Worm (Caenorhabditis elegans) whole organism, young adult: ENCODE data around the gene ift-74.

Source experiments
- B0035.1 ChIP-seq: sonication (generic microtip); optimal IDR thresholded peaks from 2 replicates; lab custom pipeline; 2016; ENCODE audit warnings: missing genetic modification characterization, mild to moderate bottlenecking, missing compliant biosample characterization, missing genotype, missing genetic modification reagents
- B0261.1 ChIP-seq: sonication (generic microtip); optimal IDR thresholded peaks from 2 replicates; lab custom pipeline; 2016; ENCODE audit warnings: mild to moderate bottlenecking, missing genetic modification characterization, moderate library complexity, missing compliant biosample characterization
- C06A6.2 ChIP-seq: fragments of 200-800 bp; sonication (Bioruptor generic); conservative IDR thresholded peaks from 2 replicates; pipeline ENCODE4 v1.3.6; 2022; ENCODE audit warnings: missing genetic modification characterization, missing compliant biosample characterization
- F22D6.2 ChIP-seq: sonication (generic microtip); optimal IDR thresholded peaks from 2 replicates; lab custom pipeline; 2016; ENCODE audit warnings: mild to moderate bottlenecking, missing genetic modification characterization, missing compliant biosample characterization
- F33H1.4 ChIP-seq: fragments of 200-800 bp; sonication (Bioruptor generic); IDR thresholded peaks from 2 replicates; pipeline ENCODE4 v1.3.6; 2022; ENCODE audit warnings: missing genetic modification reagents, missing genetic modification characterization, missing compliant biosample characterization
- F52B5.7 ChIP-seq: sonication (generic microtip); optimal IDR thresholded peaks from 2 replicates; lab custom pipeline; 2016; ENCODE audit warnings: mild to moderate bottlenecking, missing genetic modification characterization, missing compliant biosample characterization
- F57C9.4 ChIP-seq: sonication (generic microtip); optimal IDR thresholded peaks from 2 replicates; lab custom pipeline; 2017; ENCODE audit warnings: mild to moderate bottlenecking, missing genetic modification characterization, missing compliant biosample characterization
- Y67H2A.10 ChIP-seq: fragments of 200-800 bp; sonication (Bioruptor generic); conservative IDR thresholded peaks from 2 replicates; pipeline ENCODE4 v1.3.6; 2022; ENCODE audit warnings: missing genetic modification reagents, missing genetic modification characterization, missing compliant biosample characterization
- Y79H2A.3 ChIP-seq: fragments of 200-800 bp; sonication (Bioruptor generic); conservative IDR thresholded peaks from 2 replicates; pipeline ENCODE4 v1.3.6; 2022; ENCODE audit warnings: missing genetic modification reagents, missing genetic modification characterization, missing compliant biosample characterization
- ZK185.1 ChIP-seq: sonication (generic microtip); optimal IDR thresholded peaks from 2 replicates; lab custom pipeline; 2016; ENCODE audit warnings: mild to moderate bottlenecking, missing genetic modification characterization, missing compliant biosample characterization; ENCODE audit not compliant: poor library complexity, severe bottlenecking
- akir-1 ChIP-seq: fragments of 200-800 bp; sonication (Bioruptor generic); optimal IDR thresholded peaks from 2 replicates; lab custom pipeline; 2018; ENCODE audit warnings: mild to moderate bottlenecking, missing genetic modification characterization, moderate library complexity, missing compliant biosample characterization
- ama-1 ChIP-seq, 3 experiments: fragments of 150-350 bp in 1 of 3; sonication (generic microtip) in 2 of 3; optimal IDR thresholded peaks; 2 replicates each; lab custom pipeline; 2014 to 2018; ENCODE audit warnings: missing biosample characterization in 2 of 3, missing genetic modification characterization in 2 of 3, missing genetic modification reagents in 2 of 3
- athp-1 ChIP-seq: sonication (generic microtip); optimal IDR thresholded peaks from 2 replicates; lab custom pipeline; 2017; ENCODE audit warnings: mild to moderate bottlenecking, missing genetic modification characterization, missing compliant biosample characterization
- bed-2 ChIP-seq: fragments of 200-800 bp; sonication (Bioruptor generic); IDR thresholded peaks from 2 replicates; pipeline ENCODE4 v1.3.6; 2022; ENCODE audit warnings: missing genetic modification reagents, missing genetic modification characterization, missing compliant biosample characterization
- ceh-40 ChIP-seq: fragments of 200-800 bp; sonication (Bioruptor generic); IDR thresholded peaks from 2 replicates; pipeline ENCODE4 v1.3.6; 2022; ENCODE audit warnings: missing genetic modification characterization, missing compliant biosample characterization
- ceh-79 ChIP-seq: sonication (generic microtip); optimal IDR thresholded peaks from 2 replicates; lab custom pipeline; 2017; ENCODE audit warnings: mild to moderate bottlenecking, missing genetic modification characterization, missing compliant biosample characterization
- ceh-91 ChIP-seq: fragments of 200-800 bp; sonication (Bioruptor generic); IDR thresholded peaks from 2 replicates; pipeline ENCODE4 v1.3.6; 2022; ENCODE audit warnings: missing genetic modification reagents, missing genetic modification characterization, missing compliant biosample characterization
- chd-7 ChIP-seq: sonication (generic microtip); optimal IDR thresholded peaks from 2 replicates; lab custom pipeline; 2016; ENCODE audit warnings: mild to moderate bottlenecking, missing genetic modification characterization, moderate library complexity, missing compliant biosample characterization
- dpl-1 ChIP-seq: fragments of 150-350 bp; optimal IDR thresholded peaks from 2 replicates; lab custom pipeline; 2014; ENCODE audit warnings: missing biosample characterization, missing genetic modification reagents, missing genetic modification characterization
- efl-1 ChIP-seq: fragments of 150-350 bp; optimal IDR thresholded peaks from 2 replicates; lab custom pipeline; 2014; ENCODE audit warnings: missing biosample characterization, missing genetic modification reagents, missing genetic modification characterization
- egl-18 ChIP-seq: fragments of 200-800 bp; sonication (Bioruptor generic); IDR thresholded peaks from 2 replicates; pipeline ENCODE4 v1.3.6; 2022; ENCODE audit warnings: missing genetic modification reagents, missing genetic modification characterization, missing compliant biosample characterization
- fkh-3 ChIP-seq: sonication (generic microtip); optimal IDR thresholded peaks from 2 replicates; lab custom pipeline; 2016; ENCODE audit warnings: mild to moderate bottlenecking, missing genetic modification characterization, missing compliant biosample characterization
- him-1 ChIP-seq: sonication (generic microtip); optimal IDR thresholded peaks from 2 replicates; lab custom pipeline; 2016; ENCODE audit warnings: missing genotype, missing genetic modification reagents, missing genetic modification characterization, missing compliant biosample characterization
- hlh-12 ChIP-seq: sonication (generic microtip); optimal IDR thresholded peaks from 2 replicates; lab custom pipeline; 2016; ENCODE audit warnings: missing genetic modification characterization, missing compliant biosample characterization
- hlh-26 ChIP-seq: fragments of 200-800 bp; sonication (Bioruptor generic); conservative IDR thresholded peaks from 2 replicates; pipeline ENCODE4 v1.3.6; 2022; ENCODE audit warnings: missing genetic modification reagents, missing genetic modification characterization, missing compliant biosample characterization
- hmg-1.2 ChIP-seq: fragments of 200-800 bp; sonication (Bioruptor generic); IDR thresholded peaks from 2 replicates; pipeline ENCODE4 v1.3.6; 2022; ENCODE audit warnings: missing genetic modification reagents, missing genetic modification characterization, missing compliant biosample characterization
- let-607 ChIP-seq, 2 experiments: fragments of 200-800 bp in 1 of 2; sonication (Bioruptor generic) in 1 of 2; sonication (generic microtip) in 1 of 2; optimal IDR thresholded peaks; 2 replicates each; lab custom pipeline; 2016 to 2018; ENCODE audit warnings: mild to moderate bottlenecking in 2 of 2, missing compliant biosample characterization in 2 of 2, missing genetic modification characterization in 2 of 2, moderate library complexity in 2 of 2, missing genotype in 1 of 2
- madf-10 ChIP-seq: sonication (generic microtip); optimal IDR thresholded peaks from 2 replicates; lab custom pipeline; 2016; ENCODE audit warnings: mild to moderate bottlenecking, missing genetic modification characterization, missing compliant biosample characterization
- madf-6 ChIP-seq: fragments of 200-800 bp; sonication (Bioruptor generic); IDR thresholded peaks from 2 replicates; pipeline ENCODE4 v1.3.6; 2022; ENCODE audit warnings: missing genetic modification reagents, missing genetic modification characterization, missing compliant biosample characterization
- madf-8 ChIP-seq: fragments of 200-800 bp; sonication (Bioruptor generic); conservative IDR thresholded peaks from 2 replicates; pipeline ENCODE4 v1.3.6; 2022; ENCODE audit warnings: missing genetic modification reagents, missing genetic modification characterization, missing compliant biosample characterization
- mel-28 ChIP-seq: sonication (generic microtip); optimal IDR thresholded peaks from 2 replicates; lab custom pipeline; 2016; ENCODE audit warnings: borderline replicate concordance, mild to moderate bottlenecking, missing genetic modification characterization, missing compliant biosample characterization
- nfya-2 ChIP-seq: fragments of 200-800 bp; sonication (Bioruptor generic); IDR thresholded peaks from 2 replicates; pipeline ENCODE4 v1.3.6; 2022; ENCODE audit warnings: missing genetic modification reagents, missing genetic modification characterization, missing compliant biosample characterization
- nfyb-1 ChIP-seq: fragments of 200-800 bp; sonication (Bioruptor generic); IDR thresholded peaks from 2 replicates; pipeline ENCODE4 v1.3.6; 2022; ENCODE audit warnings: missing genetic modification reagents, missing genetic modification characterization, missing compliant biosample characterization
- nhr-179 ChIP-seq: sonication (generic microtip); optimal IDR thresholded peaks from 2 replicates; lab custom pipeline; 2016; ENCODE audit warnings: mild to moderate bottlenecking, missing genetic modification characterization, missing compliant biosample characterization
- nhr-90 ChIP-seq: sonication (generic microtip); optimal IDR thresholded peaks from 2 replicates; lab custom pipeline; 2016; ENCODE audit warnings: missing genotype, mild to moderate bottlenecking, missing genetic modification characterization, missing compliant biosample characterization
- pbrm-1 ChIP-seq: fragments of 200-800 bp; sonication (Bioruptor generic); IDR thresholded peaks from 2 replicates; pipeline ENCODE4 v1.3.6; 2022; ENCODE audit warnings: missing genetic modification reagents, missing genetic modification characterization, missing compliant biosample characterization
- rec-8 ChIP-seq, 2 experiments: sonication (generic microtip); optimal IDR thresholded peaks; 2 replicates each; lab custom pipeline; 2016; ENCODE audit warnings: mild to moderate bottlenecking in 2 of 2, missing genetic modification characterization in 2 of 2, missing genetic modification reagents in 2 of 2, missing genotype in 2 of 2, missing biosample characterization in 1 of 2, missing compliant biosample characterization in 1 of 2, moderate library complexity in 1 of 2
- repo-1 ChIP-seq: sonication (generic microtip); optimal IDR thresholded peaks from 2 replicates; lab custom pipeline; 2017; ENCODE audit warnings: mild to moderate bottlenecking, missing genetic modification characterization, missing compliant biosample characterization
- unc-62 ChIP-seq: fragments of 150-350 bp; optimal IDR thresholded peaks from 2 replicates; lab custom pipeline; 2014; ENCODE audit warnings: missing biosample characterization, missing genetic modification reagents, missing genetic modification characterization
- zfh-2 ChIP-seq: fragments of 200-800 bp; sonication (Bioruptor generic); conservative IDR thresholded peaks from 2 replicates; pipeline ENCODE4 v1.3.6; 2022; ENCODE audit warnings: missing genetic modification reagents, missing genetic modification characterization, missing compliant biosample characterization
- ztf-18 ChIP-seq: sonication (generic microtip); optimal IDR thresholded peaks from 2 replicates; lab custom pipeline; 2016; ENCODE audit warnings: missing genotype, mild to moderate bottlenecking, missing genetic modification characterization, missing compliant biosample characterization
- ztf-22 ChIP-seq: fragments of 200-800 bp; sonication (Bioruptor generic); optimal IDR thresholded peaks from 2 replicates; lab custom pipeline; 2018; ENCODE audit warnings: mild to moderate bottlenecking, missing genetic modification characterization, moderate library complexity, missing compliant biosample characterization
- ztf-28 ChIP-seq: fragments of 200-800 bp; sonication (Bioruptor generic); IDR thresholded peaks from 2 replicates; pipeline ENCODE4 v1.3.6; 2022; ENCODE audit warnings: missing genetic modification reagents, missing genetic modification characterization, missing compliant biosample characterization

ift-74 gene

DNA sequence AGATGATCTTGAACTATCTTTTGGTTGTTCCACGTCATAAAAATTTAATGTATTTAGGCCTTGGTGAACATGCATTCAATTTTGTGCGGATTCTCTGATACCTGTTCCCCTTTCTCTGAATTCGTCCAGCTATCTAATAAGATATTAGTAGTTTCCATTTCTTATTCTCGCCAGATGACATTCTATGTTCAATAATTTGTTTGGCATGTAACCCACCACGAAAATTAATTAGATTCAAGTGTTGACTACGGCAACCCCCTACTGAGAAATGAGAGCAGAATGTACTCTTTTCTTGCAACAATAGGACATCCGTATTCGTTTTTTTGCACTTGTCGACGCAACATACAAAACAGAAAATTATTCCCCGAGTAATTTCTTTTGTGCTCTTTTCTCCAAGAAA lies 37.6 kb upstream of the ift-74 start:
- no peak for TF ChIP-seq akir-1 (GFP tag; lab: Kevin White, UChicago)
- TF ChIP-seq unc-62 (GFP tag; lab: Kevin White, UChicago) = no peak
- no peak for TF ChIP-seq dpl-1 (GFP tag; lab: Kevin White, UChicago)
- TF ChIP-seq madf-6 = no peak
- TF ChIP-seq B0035.1 (tag; lab: Kevin White, UChicago) = no peak
- no peak for TF ChIP-seq F52B5.7
- no peak for TF ChIP-seq ceh-91 (GFP tag; lab: Robert Waterston, UW)
- no peak for TF ChIP-seq madf-8
- no peak for TF ChIP-seq repo-1
- TF ChIP-seq F22D6.2 (tag; lab: Kevin White, UChicago) = no peak
- no peak for TF ChIP-seq mel-28 (tag; lab: Kevin White, UChicago)
- no peak for TF ChIP-seq nhr-90 (tag; lab: Kevin White, UChicago)
- no peak for TF ChIP-seq ama-1 (optimal IDR thresholded peaks at IDR 0.05; lab: Kevin White, UChicago)
- TF ChIP-seq ama-1 (GFP tag; optimal IDR thresholded peaks at IDR 0.05; lab: Kevin White, UChicago) = no peak
- no peak for TF ChIP-seq B0261.1
- no peak for TF ChIP-seq ceh-40
- no peak for TF ChIP-seq chd-7 (tag; lab: Kevin White, UChicago)
- TF ChIP-seq zfh-2 (GFP tag; lab: Robert Waterston, UW) = no peak
- TF ChIP-seq bed-2 (GFP tag; lab: Robert Waterston, UW) = no peak
- no peak for TF ChIP-seq ZK185.1 (tag; lab: Kevin White, UChicago)

DNA sequence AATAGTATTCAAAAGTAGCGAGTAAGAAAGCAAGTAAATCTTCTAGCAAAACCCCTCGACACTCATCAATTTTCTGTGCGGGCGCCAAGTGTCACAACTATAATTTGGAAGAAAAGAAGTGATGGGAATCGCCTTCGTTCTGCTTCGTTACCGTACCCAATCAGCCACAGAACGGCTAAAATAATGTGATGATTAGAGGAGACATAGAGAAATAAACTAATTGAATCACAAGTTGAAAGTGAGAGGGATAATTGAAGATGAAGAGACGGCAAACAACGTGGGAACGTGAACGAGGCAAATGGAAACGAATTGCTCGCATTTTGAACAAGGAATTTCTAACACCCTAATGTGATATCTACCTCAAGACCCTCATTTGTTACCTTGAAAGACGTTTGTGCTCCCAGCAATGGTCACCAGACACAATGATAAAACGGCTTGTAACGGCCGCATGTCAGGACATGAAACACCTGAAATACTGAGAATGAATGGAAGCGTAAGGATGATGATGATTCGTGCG lies 37.1 kb upstream of the ift-74 start, which contains the start of gene T19D12.6:
T19D12.6 (minus strand) TSS at position 467 of the 517 bp plus-strand sequence.
- TF ChIP-seq efl-1 = no peak
- TF ChIP-seq hlh-12 (tag; lab: Kevin White, UChicago) = no peak
- TF ChIP-seq let-607 (tag; optimal IDR thresholded peaks at IDR 0.05; lab: Kevin White, UChicago) = no peak
- TF ChIP-seq ztf-22 (GFP tag; lab: Kevin White, UChicago) = no peak
- peak; percentile 6; the same call in 1 of the 2 replicates for TF ChIP-seq hmg-1.2 (GFP tag; lab: Robert Waterston, UW)
- no peak for TF ChIP-seq Y67H2A.10 (GFP tag; lab: Robert Waterston, UW)
- no peak for TF ChIP-seq unc-62 (GFP tag; lab: Kevin White, UChicago)
- TF ChIP-seq rec-8 (tag; optimal IDR thresholded peaks at IDR 0.05; lab: Kevin White, UChicago) = no peak

DNA sequence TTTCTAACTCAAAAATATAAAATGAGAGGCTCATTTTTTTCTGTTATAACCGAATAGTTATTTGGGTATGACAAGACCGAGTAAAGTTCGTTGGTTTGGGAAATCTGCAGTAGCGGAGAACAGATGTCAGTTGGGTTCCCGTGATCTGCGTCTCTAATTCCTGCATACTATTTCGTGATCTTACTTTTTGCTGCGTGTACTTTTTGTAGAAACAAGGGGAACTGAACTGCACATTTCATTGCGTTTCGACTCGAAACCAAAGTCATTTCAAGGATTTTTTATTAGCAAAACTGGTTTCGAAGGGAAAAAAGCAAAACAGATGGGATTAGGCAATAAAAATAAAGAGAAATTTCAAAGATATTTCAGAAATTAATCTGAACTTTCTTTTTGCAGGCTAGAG lies 32.9 kb upstream of the ift-74 start:
- TF ChIP-seq hmg-1.2 (GFP tag; lab: Robert Waterston, UW) (peak; percentile 68; the same call in 1 of the 2 replicates), nhr-179 (no peak)

DNA sequence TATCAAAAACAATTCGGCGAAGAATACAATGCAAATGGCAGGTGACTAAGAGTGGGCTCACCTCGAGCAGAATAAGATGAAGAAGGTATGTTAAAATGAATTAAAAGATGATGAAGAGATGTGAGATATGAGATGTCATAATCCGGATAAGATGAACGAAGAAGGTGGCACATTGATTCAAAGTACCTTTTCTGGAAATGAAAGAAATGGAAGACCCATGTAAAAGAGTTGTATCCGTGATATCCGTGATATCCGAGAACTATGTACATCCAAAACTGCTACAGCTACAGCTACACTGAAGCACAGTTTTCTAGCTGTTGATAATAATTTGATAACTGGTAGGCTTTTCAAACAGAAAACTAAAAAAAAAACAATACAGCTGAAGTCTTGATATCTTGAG lies 30.8 kb upstream of the ift-74 start, which contains the start of gene oig-8:
oig-8 (minus strand) TSS at position 101 of the 400 bp plus-strand sequence.
- TF ChIP-seq B0261.1 = no peak
- TF ChIP-seq hlh-12 (tag; lab: Kevin White, UChicago) = no peak
- no peak for TF ChIP-seq pbrm-1 (GFP tag; lab: Robert Waterston, UW)
- TF ChIP-seq madf-10 (tag; lab: Kevin White, UChicago) = no peak
- no peak for TF ChIP-seq repo-1
- no peak for TF ChIP-seq hlh-26
- no peak for TF ChIP-seq F33H1.4
- no peak for TF ChIP-seq ceh-79 (tag; lab: Kevin White, UChicago)
- no peak for TF ChIP-seq Y79H2A.3 (GFP tag; lab: Robert Waterston, UW)
- no peak for TF ChIP-seq nfya-2 (GFP tag; lab: Robert Waterston, UW)
- no peak for TF ChIP-seq him-1 (tag; lab: Kevin White, UChicago)
- no peak for TF ChIP-seq ztf-28
- TF ChIP-seq F57C9.4 = no peak
- TF ChIP-seq C06A6.2 (GFP tag; lab: Robert Waterston, UW) = no peak
- no peak for TF ChIP-seq fkh-3 (tag; lab: Kevin White, UChicago)
- TF ChIP-seq ztf-18 (tag; lab: Kevin White, UChicago) = no peak
- TF ChIP-seq nfyb-1 = no peak
- no peak for TF ChIP-seq egl-18 (GFP tag; lab: Robert Waterston, UW)
- TF ChIP-seq mel-28 (tag; lab: Kevin White, UChicago) = no peak
- no peak for TF ChIP-seq athp-1 (tag; lab: Kevin White, UChicago)
